Fruit fly (Drosophila melanogaster) S2 (cell line): ENCODE results near the gene Nnf1b.

Source experiments
- CG8478 ChIP-seq: fragments of >200 bp; optimal IDR thresholded peaks from 2 replicates; lab custom pipeline; 2018
- CTCF ChIP-seq, 2 experiments: fragments of >200 bp; optimal IDR thresholded peaks; 2 replicates each; lab custom pipeline; 2018

DNA sequence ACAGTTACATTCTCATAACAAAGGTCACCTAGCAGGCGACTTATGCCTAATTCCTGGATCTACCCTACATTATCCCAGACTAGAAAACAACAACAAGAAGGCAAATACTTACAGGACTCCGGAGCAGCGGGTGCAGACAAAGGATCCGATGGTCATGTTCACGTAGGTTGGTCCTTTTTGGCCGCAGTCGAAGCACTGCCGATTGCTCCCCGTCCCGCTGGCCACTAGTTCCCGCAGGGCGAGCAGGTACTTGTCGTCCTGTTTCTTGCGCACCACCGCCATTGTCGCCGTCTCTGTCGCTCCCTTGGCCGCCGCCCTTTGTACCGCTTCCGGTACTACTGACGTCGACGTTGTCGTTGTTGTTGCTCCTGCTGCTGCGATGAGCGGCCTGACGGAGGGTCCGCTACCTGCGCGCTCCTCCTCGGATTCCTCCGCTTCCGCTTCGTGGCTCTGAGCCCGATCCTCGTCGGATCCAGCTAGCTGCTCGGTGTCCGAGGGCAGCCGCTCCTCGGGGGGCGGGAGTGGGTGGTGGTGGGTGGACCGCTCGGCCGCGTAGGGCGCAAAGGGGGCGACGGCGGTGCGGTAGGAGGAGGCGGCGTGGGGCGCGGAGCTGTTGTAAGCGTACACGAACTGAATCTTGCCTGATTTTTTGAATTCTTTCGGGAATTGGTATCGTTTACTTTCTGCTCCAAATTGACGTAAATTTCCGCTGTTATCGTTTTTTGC lies 39.6 kb downstream of the Nnf1b start:
- no peak for TF ChIP-seq CG8478
- no peak for TF ChIP-seq CTCF (optimal IDR thresholded peaks at IDR 0.05; lab: Kevin White, UChicago)
